Fruit fly (Drosophila melanogaster): Measurements from ENCODE around the gene Cpr67B.
A peak's percentile ranks its signal among the peaks of the same experiment; 100 is the strongest.

The Cpr67B gene

DNA sequence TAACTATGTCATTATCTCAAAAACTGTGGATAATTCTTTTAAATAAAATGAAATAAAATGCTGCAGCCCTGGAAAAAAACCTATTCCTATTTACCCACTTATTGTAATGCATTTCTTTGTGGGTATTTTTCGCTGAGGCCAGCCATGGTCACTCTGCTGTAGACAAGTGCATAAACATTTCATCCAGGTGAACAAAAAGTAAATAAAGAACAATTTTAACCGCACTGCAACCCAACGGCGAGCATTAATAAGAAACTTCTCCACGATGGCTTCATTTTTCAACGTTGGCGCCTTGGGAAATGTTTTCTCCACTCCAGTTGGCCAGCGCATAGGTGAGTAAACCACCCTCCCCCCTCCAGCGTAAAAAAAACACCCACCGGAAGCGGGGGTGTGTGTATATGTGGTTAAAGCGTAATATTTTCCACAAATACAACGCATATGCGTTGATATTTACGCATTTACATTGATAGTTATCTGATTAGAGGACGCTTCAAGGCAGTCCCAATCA, 42.2 kb downstream of the Cpr67B start, which contains the start of gene CG3529 (continued):
- TF ChIP-seq CG34224 (GFP tag; IDR thresholded peaks at IDR 0.05; ENCODE audit: partially characterized antibody) (0 out of 3 replicates have a peak, but pooled peaks have one; percentile 28), phol (tag; optimal IDR thresholded peaks at IDR 0.05) (peak; percentile 71), CG7963 (GFP tag; IDR thresholded peaks at IDR 0.05; ENCODE audit: partially characterized antibody) (no peak), CG12104 (GFP tag; optimal IDR thresholded peaks at IDR 0.05) (peak; percentile 21), peb (GFP tag; IDR thresholded peaks at IDR 0.05) (no peak), Optix (GFP tag; IDR thresholded peaks at IDR 0.05) (no peak), CG15269 (tag; optimal IDR thresholded peaks at IDR 0.05) (peak; percentile 1), CG16813 (GFP tag; IDR thresholded peaks at IDR 0.05; ENCODE audit: partially characterized antibody) (no peak), CG13424 (tag; optimal IDR thresholded peaks at IDR 0.05) (peak; percentile 47), CG18476 (GFP tag; optimal IDR thresholded peaks at IDR 0.05) (no peak), CG1233 (GFP tag; optimal IDR thresholded peaks at IDR 0.05) (no peak), slp2 (GFP tag; optimal IDR thresholded peaks at IDR 0.05) (peak; percentile 17), her (GFP tag; optimal IDR thresholded peaks at IDR 0.05) (peak; percentile 78), Mad (GFP tag; optimal IDR thresholded peaks at IDR 0.05) (peak; percentile 18), CG17829 (tag; optimal IDR thresholded peaks at IDR 0.05) (peak; percentile 37), Mrtf (GFP tag; IDR thresholded peaks at IDR 0.05) (no peak), CG15073 (GFP tag; optimal IDR thresholded peaks at IDR 0.05) (no peak), stwl (tag; optimal IDR thresholded peaks at IDR 0.05) (peak; percentile 69), CG1603 (tag; optimal IDR thresholded peaks at IDR 0.05) (peak; percentile 57), trh (GFP tag; optimal IDR thresholded peaks at IDR 0.05) (no peak), ac (GFP tag; optimal IDR thresholded peaks at IDR 0.05) (no peak), CG11723 (GFP tag; optimal IDR thresholded peaks at IDR 0.05) (peak; percentile 13), CG12769 (tag; optimal IDR thresholded peaks at IDR 0.05) (peak; percentile 21), CG12236 (GFP tag; optimal IDR thresholded peaks at IDR 0.05) (peak; percentile 10), sima (GFP tag; optimal IDR thresholded peaks at IDR 0.05) (no peak), CG9609 (GFP tag; optimal IDR thresholded peaks at IDR 0.05) (no peak), repo (GFP tag; optimal IDR thresholded peaks at IDR 0.05) (peak; percentile 25), Rx (GFP tag; IDR thresholded peaks at IDR 0.05) (no peak), Bgb (GFP tag; IDR thresholded peaks at IDR 0.05; ENCODE audit: partially characterized antibody) (no peak; the same call in 1 of the 2 replicates), Scr (GFP tag; IDR thresholded peaks at IDR 0.05; ENCODE audit: partially characterized antibody) (no peak), HHEX (GFP tag; optimal IDR thresholded peaks at IDR 0.05) (no peak), scrt (GFP tag; optimal IDR thresholded peaks at IDR 0.05) (peak; percentile 2), CkIIα-i1 (GFP tag; IDR thresholded peaks at IDR 0.05) (no peak), disco-r (GFP tag; optimal IDR thresholded peaks at IDR 0.05) (peak; percentile 39), chif (GFP tag; optimal IDR thresholded peaks at IDR 0.05) (no peak), MBD-R2 (GFP tag; IDR thresholded peaks at IDR 0.05) (peak; percentile 53; the same call in 1 of the 2 replicates), Antp (GFP tag; optimal IDR thresholded peaks at IDR 0.05) (no peak), grau (tag; optimal IDR thresholded peaks at IDR 0.05) (peak; percentile 39), toy (GFP tag; IDR thresholded peaks at IDR 0.05) (no peak), BtbVII (GFP tag; optimal IDR thresholded peaks at IDR 0.05) (no peak), fd3F (GFP tag; optimal IDR thresholded peaks at IDR 0.05) (no peak), cg (GFP tag; optimal IDR thresholded peaks at IDR 0.05) (no peak), aop (GFP tag; IDR thresholded peaks at IDR 0.05) (no peak), Dip3 (GFP tag; optimal IDR thresholded peaks at IDR 0.05) (no peak), row (GFP tag; IDR thresholded peaks at IDR 0.05) (peak; percentile 75), CG31224 (GFP tag; IDR thresholded peaks at IDR 0.05) (no peak), nmo (GFP tag; optimal IDR thresholded peaks at IDR 0.05) (peak; percentile 34), CG10979 (tag; optimal IDR thresholded peaks at IDR 0.05) (no peak), CTCF (GFP tag; optimal IDR thresholded peaks at IDR 0.05) (peak; percentile 3), Doc2 (GFP tag; IDR thresholded peaks at IDR 0.05) (no peak), Pdp1 (GFP tag; optimal IDR thresholded peaks at IDR 0.05) (peak in 1 of 2 experiments; percentile 16)
